Fruit fly (Drosophila melanogaster): ENCODE measurements around the gene Ada2b.
A peak's percentile ranks its signal among the peaks of the same experiment; 100 is the strongest.

Ada2b gene

dm6 chr3R:8254347-8254746 lies 14.0 kb upstream of the Ada2b start:
- TF ChIP-seq twi (tag; optimal IDR thresholded peaks at IDR 0.05) = no peak
- no peak for TF ChIP-seq crp (GFP tag; optimal IDR thresholded peaks at IDR 0.05)
- TF ChIP-seq sd (tag; optimal IDR thresholded peaks at IDR 0.05) = peak; percentile 52
- no peak for TF ChIP-seq H2.0 (GFP tag; IDR thresholded peaks at IDR 0.05)
- TF ChIP-seq CG17802 (tag; optimal IDR thresholded peaks at IDR 0.05) = no peak
- peak; percentile 2 for TF ChIP-seq pros (GFP tag; optimal IDR thresholded peaks at IDR 0.05)
- TF ChIP-seq CG2116 (GFP tag; optimal IDR thresholded peaks at IDR 0.05) = no peak
- TF ChIP-seq Pdp1 (GFP tag; optimal IDR thresholded peaks at IDR 0.05) = peak in 1 of 2 experiments; percentile 7
- 0 out of 4 replicates have a peak, but pooled peaks have one; percentile 64 for TF ChIP-seq chinmo (GFP tag; IDR thresholded peaks at IDR 0.05; ENCODE audit: partially characterized antibody)
- TF ChIP-seq Vsx1 (GFP tag; optimal IDR thresholded peaks at IDR 0.05) = no peak
- no peak for TF ChIP-seq CG3163 (GFP tag; optimal IDR thresholded peaks at IDR 0.05)
- TF ChIP-seq tna (GFP tag; IDR thresholded peaks at IDR 0.05; ENCODE audit: partially characterized antibody) = no peak
- TF ChIP-seq oc (tag; optimal IDR thresholded peaks at IDR 0.05) = peak; percentile 78
- no peak for TF ChIP-seq ara (GFP tag; IDR thresholded peaks at IDR 0.05)
- TF ChIP-seq vvl (GFP tag; IDR thresholded peaks at IDR 0.05) = peak; percentile 14; the same call in 1 of the 2 replicates

dm6 chr3R:8251532-8251931 lies 11.2 kb upstream of the Ada2b start:
- peak; percentile 69; the same call in 1 of the 3 replicates for TF ChIP-seq CG2199 (GFP tag; IDR thresholded peaks at IDR 0.05)
- no peak for TF ChIP-seq stwl (tag; optimal IDR thresholded peaks at IDR 0.05)
- no peak for TF ChIP-seq Scr (GFP tag; IDR thresholded peaks at IDR 0.05; ENCODE audit: partially characterized antibody)
- TF ChIP-seq bbx (GFP tag; IDR thresholded peaks at IDR 0.05; ENCODE audit: partially characterized antibody) = no peak
- TF ChIP-seq CG34224 (GFP tag; IDR thresholded peaks at IDR 0.05; ENCODE audit: partially characterized antibody) = no peak
- TF ChIP-seq tup (GFP tag; optimal IDR thresholded peaks at IDR 0.05) = no peak
- no peak for TF ChIP-seq D (optimal IDR thresholded peaks at IDR 0.05)
- TF ChIP-seq D (GFP tag; optimal IDR thresholded peaks at IDR 0.05) = no peak
- TF ChIP-seq CG15479 (GFP tag; optimal IDR thresholded peaks at IDR 0.05) = peak; percentile 95
- TF ChIP-seq CG17359 (tag; optimal IDR thresholded peaks at IDR 0.05) = no peak
- no peak for TF ChIP-seq pum (GFP tag; optimal IDR thresholded peaks at IDR 0.05)
- no peak for TF ChIP-seq odd (GFP tag; optimal IDR thresholded peaks at IDR 0.05)
- no peak for TF ChIP-seq Gug (GFP tag; IDR thresholded peaks at IDR 0.05)
- peak; percentile 19 for TF ChIP-seq pros (GFP tag; optimal IDR thresholded peaks at IDR 0.05)
- TF ChIP-seq chm (GFP tag; IDR thresholded peaks at IDR 0.05) = no peak
- TF ChIP-seq CG18262 (tag; optimal IDR thresholded peaks at IDR 0.05) = no peak
- peak; percentile 27; the same call in 1 of the 2 replicates for TF ChIP-seq Awh (GFP tag; IDR thresholded peaks at IDR 0.05)
- TF ChIP-seq Lhr (GFP tag; optimal IDR thresholded peaks at IDR 0.05) = no peak
- no peak for TF ChIP-seq Ets97D (GFP tag; optimal IDR thresholded peaks at IDR 0.05)
- TF ChIP-seq GATAe (GFP tag; conservative IDR thresholded peaks at IDR 0.05) = no peak
- no peak for TF ChIP-seq gcm (GFP tag; optimal IDR thresholded peaks at IDR 0.05)
- no peak for TF ChIP-seq CG12391 (tag; optimal IDR thresholded peaks at IDR 0.05)
- TF ChIP-seq Adf1 (GFP tag; IDR thresholded peaks at IDR 0.05) = peak; percentile 88
- TF ChIP-seq MBD-R2 (GFP tag; IDR thresholded peaks at IDR 0.05) = no peak
- no peak for TF ChIP-seq CG8359 (GFP tag; optimal IDR thresholded peaks at IDR 0.05; ENCODE audit: borderline replicate concordance)
- TF ChIP-seq Dad (GFP tag; optimal IDR thresholded peaks at IDR 0.05) = no peak
- peak; percentile 32 for TF ChIP-seq zen (tag; optimal IDR thresholded peaks at IDR 0.05)
- no peak for TF ChIP-seq Hr78 (GFP tag; optimal IDR thresholded peaks at IDR 0.05)
- TF ChIP-seq org-1 (GFP tag; optimal IDR thresholded peaks at IDR 0.05) = no peak
- TF ChIP-seq CG5953 (GFP tag; IDR thresholded peaks at IDR 0.05) = no peak
- no peak for TF ChIP-seq CG1529 (GFP tag; optimal IDR thresholded peaks at IDR 0.05)
- TF ChIP-seq pan (optimal IDR thresholded peaks at IDR 0.05) = no peak
- peak in 1 of 2 experiments; percentile 4 for TF ChIP-seq pan (GFP tag; optimal IDR thresholded peaks at IDR 0.05 in 1 of 2, IDR thresholded peaks at IDR 0.05 in 1 of 2)
- peak; percentile 14 for TF ChIP-seq CG14710 (tag; optimal IDR thresholded peaks at IDR 0.05)
- TF ChIP-seq onecut (GFP tag; IDR thresholded peaks at IDR 0.05) = 0 out of 2 replicates have a peak, but pooled peaks have one; percentile 12

Measured in whole organism, embryonic.